Fruit fly (Drosophila melanogaster): ENCODE results near the gene CG5421.

The CG5421 gene

dm6 chr2L:12467673-12468072 is 19.7 kb upstream of the CG5421 start (continued):
- TF ChIP-seq CG32767 (GFP tag; IDR thresholded peaks at IDR 0.05) (no peak), sima (GFP tag; optimal IDR thresholded peaks at IDR 0.05) (no peak), CG17385 (GFP tag; optimal IDR thresholded peaks at IDR 0.05) (peak; percentile 40), vnd (GFP tag; IDR thresholded peaks at IDR 0.05; ENCODE audit: partially characterized antibody) (no peak), zen (tag; optimal IDR thresholded peaks at IDR 0.05) (no peak), Ets97D (GFP tag; optimal IDR thresholded peaks at IDR 0.05) (no peak), CG12744 (GFP tag; optimal IDR thresholded peaks at IDR 0.05) (peak; percentile 20), CG14965 (GFP tag; optimal IDR thresholded peaks at IDR 0.05; ENCODE audit: borderline replicate concordance) (no peak), CG2712 (tag; optimal IDR thresholded peaks at IDR 0.05) (no peak), CG15269 (tag; optimal IDR thresholded peaks at IDR 0.05) (peak; percentile 62), CG8765 (GFP tag; IDR thresholded peaks at IDR 0.05) (no peak), crc (GFP tag; optimal IDR thresholded peaks at IDR 0.05) (peak; percentile 16), cwo (GFP tag; optimal IDR thresholded peaks at IDR 0.05) (peak; percentile 46), Pdp1 (GFP tag; optimal IDR thresholded peaks at IDR 0.05) (peak; percentile 38 to 39), CG5180 (GFP tag; optimal IDR thresholded peaks at IDR 0.05) (no peak), CHES-1-like (GFP tag; optimal IDR thresholded peaks at IDR 0.05) (peak; percentile 40), jigr1 (GFP tag; IDR thresholded peaks at IDR 0.05) (no peak), B-H1 (GFP tag; IDR thresholded peaks at IDR 0.05) (peak; percentile 19; the same call in 1 of the 3 replicates), CG7839 (tag; optimal IDR thresholded peaks at IDR 0.05) (peak; percentile 51), az2 (GFP tag; optimal IDR thresholded peaks at IDR 0.05) (no peak), sna (GFP tag; IDR thresholded peaks at IDR 0.05; ENCODE audit: partially characterized antibody) (no peak), CG9817 (tag; optimal IDR thresholded peaks at IDR 0.05) (peak; percentile 66), NK7.1 (GFP tag; optimal IDR thresholded peaks at IDR 0.05) (peak; percentile 37), Hsf (GFP tag; optimal IDR thresholded peaks at IDR 0.05) (peak; percentile 35), gfzf (GFP tag; optimal IDR thresholded peaks at IDR 0.05) (no peak), CG2889 (GFP tag; IDR thresholded peaks at IDR 0.05) (peak; percentile 16; the same call in 1 of the 3 replicates), GATAe (GFP tag; conservative IDR thresholded peaks at IDR 0.05) (no peak), Dip2 (GFP tag; IDR thresholded peaks at IDR 0.05) (no peak), sim (GFP tag; IDR thresholded peaks at IDR 0.05) (no peak), Xbp1 (GFP tag; optimal IDR thresholded peaks at IDR 0.05) (peak; percentile 31), CG12942 (GFP tag; optimal IDR thresholded peaks at IDR 0.05) (peak; percentile 13), otp (GFP tag; IDR thresholded peaks at IDR 0.05) (0 out of 3 replicates have a peak, but pooled peaks have one; percentile 48), CG4360 (GFP tag; IDR thresholded peaks at IDR 0.05) (no peak), amos (GFP tag; IDR thresholded peaks at IDR 0.05; ENCODE audit: partially characterized antibody) (no peak), CkIIα-i1 (GFP tag; IDR thresholded peaks at IDR 0.05) (no peak), PHDP (tag; optimal IDR thresholded peaks at IDR 0.05) (peak; percentile 54), en (GFP tag; optimal IDR thresholded peaks at IDR 0.05) (no peak), CG3163 (GFP tag; optimal IDR thresholded peaks at IDR 0.05) (no peak), Gsc (GFP tag; IDR thresholded peaks at IDR 0.05) (no peak), MESR4 (GFP tag; optimal IDR thresholded peaks at IDR 0.05) (no peak), CG12659 (GFP tag; optimal IDR thresholded peaks at IDR 0.05) (peak; percentile 51), Oli (tag; optimal IDR thresholded peaks at IDR 0.05) (no peak), ftz-f1 (GFP tag; optimal IDR thresholded peaks at IDR 0.05) (peak; percentile 76), Xrp1 (GFP tag; IDR thresholded peaks at IDR 0.05) (no peak), Dfd (GFP tag; optimal IDR thresholded peaks at IDR 0.05) (no peak), CG13624 (GFP tag; optimal IDR thresholded peaks at IDR 0.05) (peak; percentile 80), Sry-δ (GFP tag; optimal IDR thresholded peaks at IDR 0.05) (peak; percentile 6), Trl (optimal IDR thresholded peaks at IDR 0.05) (no peak), Trl (GFP tag; optimal IDR thresholded peaks at IDR 0.05) (peak; percentile 38), CG18262 (tag; optimal IDR thresholded peaks at IDR 0.05) (no peak), Dp (GFP tag; optimal IDR thresholded peaks at IDR 0.05) (no peak), tio (GFP tag; optimal IDR thresholded peaks at IDR 0.05) (peak; percentile 40)

Data from whole organism, embryonic.